Worm (Caenorhabditis elegans): ENCODE results near the gene C26E6.12.

The C26E6.12 gene

DNA sequence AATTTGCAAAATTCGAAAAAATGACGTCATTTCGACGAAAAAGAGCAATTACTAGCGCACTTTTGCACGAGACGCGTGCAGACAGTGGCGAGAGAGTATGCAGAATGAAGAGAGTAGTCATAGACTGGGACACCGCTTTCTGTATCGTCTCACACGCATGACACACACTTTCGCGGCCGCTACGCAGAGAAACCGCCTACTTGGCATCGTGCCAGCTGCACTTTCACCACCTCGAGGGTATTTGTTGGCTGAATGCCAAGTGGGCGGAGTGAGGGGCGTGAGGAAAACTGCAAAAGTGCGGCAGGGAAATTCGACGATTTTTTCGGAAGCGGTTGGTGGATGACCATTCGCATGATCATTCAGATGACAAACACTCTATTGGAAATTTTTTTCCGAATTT is 32.3 kb downstream of the C26E6.12 start (continued):
- TF ChIP-seq elt-3 (tag; optimal IDR thresholded peaks at IDR 0.05) (no peak), ZK546.5 (tag; optimal IDR thresholded peaks at IDR 0.05) (peak; percentile 88)

DNA sequence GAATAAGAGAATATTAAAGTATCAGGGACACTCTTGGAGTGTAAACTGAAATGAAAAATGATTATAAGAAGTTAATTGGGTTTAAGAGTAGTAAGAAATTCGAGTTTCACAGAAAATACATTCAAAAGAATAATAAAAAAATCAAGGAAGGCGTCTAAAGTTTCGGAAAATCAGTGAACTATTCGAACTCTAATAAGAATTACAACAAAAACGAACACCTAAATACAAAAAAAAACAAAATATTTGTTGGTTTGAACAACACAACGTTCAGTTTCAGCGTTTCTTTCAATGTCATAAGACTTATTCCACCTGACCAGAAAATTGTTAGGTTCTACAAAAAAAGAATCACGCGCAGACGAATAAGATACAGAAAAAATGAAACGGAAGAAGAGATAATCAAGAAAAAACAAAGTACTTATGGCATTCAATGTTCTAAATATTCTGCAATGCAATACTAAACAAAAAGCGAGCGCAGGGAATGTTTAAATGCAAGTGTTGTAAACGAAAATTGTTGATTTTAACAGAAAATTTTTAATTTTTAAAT is 32.9 kb downstream of the C26E6.12 start, which contains the start of gene nhl-2:
Gene nhl-2, minus strand, starts transcription at position 51 of the 544 bp plus-strand sequence.
- TF ChIP-seq gmeb-1 (tag; optimal IDR thresholded peaks at IDR 0.05) (no peak), skn-1 (tag; optimal IDR thresholded peaks at IDR 0.05) (no peak), lsy-2 (tag; optimal IDR thresholded peaks at IDR 0.05) (no peak)

DNA sequence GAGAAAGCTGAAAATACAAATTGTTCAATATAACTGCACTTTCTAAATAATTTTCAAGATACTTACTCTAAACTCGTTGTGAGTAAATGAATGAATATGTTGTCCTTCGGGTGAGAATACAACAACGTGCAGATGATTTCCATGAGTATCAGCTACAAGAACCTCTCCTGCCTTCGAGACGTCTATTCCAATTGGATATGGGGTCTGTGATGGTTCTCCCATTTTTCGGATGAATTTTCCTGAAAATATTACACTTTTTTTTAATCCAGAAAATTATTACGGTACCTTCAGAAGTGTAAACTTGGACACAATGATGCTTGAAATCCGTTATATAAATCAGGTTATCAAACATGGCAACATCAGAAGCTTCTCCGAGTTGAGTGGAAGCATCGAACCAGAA is 36.7 kb downstream of the C26E6.12 start:
- TF ChIP-seq nhr-6 (tag; optimal IDR thresholded peaks at IDR 0.05) (no peak), crh-2 (tag; optimal IDR thresholded peaks at IDR 0.05) (no peak), peb-1 (tag; optimal IDR thresholded peaks at IDR 0.05) (no peak), lin-13 (GFP tag; optimal IDR thresholded peaks at IDR 0.05) (no peak), nhr-25 (tag; optimal IDR thresholded peaks at IDR 0.05) (no peak)

DNA sequence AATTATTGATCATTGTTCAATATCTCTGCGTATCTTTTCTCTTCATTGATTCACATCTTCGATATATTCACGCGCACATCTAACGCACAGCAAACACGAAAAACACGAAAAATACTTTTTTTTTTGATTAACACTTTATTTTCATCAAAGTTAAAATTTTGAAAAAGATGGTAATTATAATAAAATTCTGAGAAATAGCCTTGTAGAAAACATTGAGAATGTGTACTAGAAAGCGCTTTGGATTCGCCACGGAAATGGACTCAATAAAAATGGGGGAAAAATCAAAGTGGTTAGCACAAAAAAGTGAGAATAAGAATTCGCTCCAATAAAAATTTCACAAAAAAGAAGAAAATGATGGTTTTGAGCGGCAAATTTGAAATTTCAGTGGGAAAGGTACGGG is 38.5 kb downstream of the C26E6.12 start, which contains the start of gene F26F4.6:
Gene F26F4.6, minus strand, starts transcription at position 101 of the 400 bp plus-strand sequence.
- TF ChIP-seq sma-3 (GFP tag; optimal IDR thresholded peaks at IDR 0.05) (no peak), nhr-6 (tag; optimal IDR thresholded peaks at IDR 0.05) (no peak), lsy-2 (tag; optimal IDR thresholded peaks at IDR 0.05) (no peak), ceh-16 (tag; optimal IDR thresholded peaks at IDR 0.05) (no peak), nhr-77 (tag; optimal IDR thresholded peaks at IDR 0.05) (no peak), sem-4 (tag; optimal IDR thresholded peaks at IDR 0.05) (no peak), R02D3.7 (tag; optimal IDR thresholded peaks at IDR 0.05) (no peak), lin-39 (tag; optimal IDR thresholded peaks at IDR 0.05) (no peak), gmeb-1 (tag; optimal IDR thresholded peaks at IDR 0.05) (no peak), nhr-10 (tag; optimal IDR thresholded peaks at IDR 0.05) (no peak)

DNA sequence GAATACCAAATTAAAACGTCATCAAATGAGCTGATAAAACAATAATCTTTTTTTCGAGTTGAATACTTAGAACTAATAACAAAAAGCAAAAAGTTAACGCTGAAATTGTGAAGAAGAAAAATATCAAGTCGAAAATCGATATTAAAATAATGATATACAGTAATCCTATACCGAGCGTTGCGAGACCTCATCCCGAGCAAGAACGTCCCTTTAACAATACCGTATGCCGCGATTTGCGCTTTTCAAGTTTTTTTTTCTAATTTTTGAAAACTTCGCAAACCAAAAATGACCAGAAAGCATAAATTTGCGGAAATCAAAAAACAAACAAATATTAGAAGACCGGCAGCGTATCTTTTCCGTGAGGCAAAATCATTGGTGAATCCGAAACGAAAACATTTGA is 41.1 kb downstream of the C26E6.12 start, which contains the start of gene F26F4.5:
Gene F26F4.5, minus strand, starts transcription at position 256 of the 400 bp plus-strand sequence.
- TF ChIP-seq nhr-10 (tag; optimal IDR thresholded peaks at IDR 0.05) = no peak
- TF ChIP-seq ztf-1 (GFP tag; conservative IDR thresholded peaks at IDR 0.05) = no peak
- no peak for TF ChIP-seq sma-3 (GFP tag; optimal IDR thresholded peaks at IDR 0.05)
- no peak for TF ChIP-seq ceh-16 (tag; optimal IDR thresholded peaks at IDR 0.05)
- no peak for TF ChIP-seq ZK546.5 (tag; optimal IDR thresholded peaks at IDR 0.05)
- no peak for TF ChIP-seq C34F6.9 (tag; optimal IDR thresholded peaks at IDR 0.05)
- no peak for TF ChIP-seq ztf-4 (tag; optimal IDR thresholded peaks at IDR 0.05)
- TF ChIP-seq nhr-23 (tag; optimal IDR thresholded peaks at IDR 0.05) = no peak
- no peak for TF ChIP-seq unc-55 (GFP tag; optimal IDR thresholded peaks at IDR 0.05)

DNA sequence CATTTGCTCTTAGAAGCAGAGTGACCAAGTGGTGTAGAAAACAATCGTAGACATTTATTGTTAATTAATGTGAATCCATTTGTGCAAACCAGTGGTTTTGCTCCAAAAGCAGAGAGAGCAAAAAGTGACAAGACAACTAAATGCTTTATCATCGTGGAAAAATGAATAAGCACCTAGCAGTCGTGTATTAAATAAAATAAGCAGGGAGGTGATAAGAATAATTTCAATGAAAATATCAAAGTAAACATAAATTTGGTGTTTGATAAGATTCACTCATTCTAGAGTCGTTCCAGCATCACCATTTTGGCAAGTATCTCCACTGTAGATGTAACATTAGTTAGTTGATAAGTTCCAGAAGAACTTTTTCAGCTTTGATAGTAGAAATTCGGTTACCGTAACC is 44.8 kb downstream of the C26E6.12 start, which contains the start of gene clec-6:
Gene clec-6, minus strand, starts transcription at position 154 of the 400 bp plus-strand sequence.
- TF ChIP-seq fos-1 (tag; optimal IDR thresholded peaks at IDR 0.05) = peak; percentile 84
- TF ChIP-seq nhr-6 (tag; optimal IDR thresholded peaks at IDR 0.05) = no peak

DNA sequence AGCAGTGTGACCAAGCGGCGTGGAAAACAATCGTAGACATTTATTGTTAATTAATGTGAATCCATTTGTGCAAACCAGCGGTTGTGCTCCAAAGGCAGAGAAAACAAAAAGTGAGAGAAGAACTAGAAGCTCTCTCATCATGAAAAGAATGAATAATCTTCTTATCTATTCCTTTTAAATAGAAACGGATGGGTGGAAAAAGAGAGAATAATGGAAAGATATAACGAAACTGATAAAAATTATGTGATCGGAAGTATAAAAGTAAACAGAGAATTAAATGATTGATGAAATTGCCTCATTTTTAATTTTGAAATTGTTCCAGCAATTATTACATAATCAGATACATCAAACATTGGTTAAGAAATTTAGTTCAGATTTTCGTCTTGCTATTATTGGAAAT is 48.6 kb downstream of the C26E6.12 start, which contains the start of gene clec-5:
Gene clec-5, minus strand, starts transcription at position 178 of the 400 bp plus-strand sequence.
- TF ChIP-seq ztf-11 (tag; optimal IDR thresholded peaks at IDR 0.05) (no peak), unc-39 (tag; optimal IDR thresholded peaks at IDR 0.05) (no peak), nhr-23 (tag; optimal IDR thresholded peaks at IDR 0.05) (no peak), fos-1 (tag; optimal IDR thresholded peaks at IDR 0.05) (peak; percentile 77), sma-9 (GFP tag; optimal IDR thresholded peaks at IDR 0.05) (no peak), sma-9 (tag; optimal IDR thresholded peaks at IDR 0.05) (no peak)

DNA sequence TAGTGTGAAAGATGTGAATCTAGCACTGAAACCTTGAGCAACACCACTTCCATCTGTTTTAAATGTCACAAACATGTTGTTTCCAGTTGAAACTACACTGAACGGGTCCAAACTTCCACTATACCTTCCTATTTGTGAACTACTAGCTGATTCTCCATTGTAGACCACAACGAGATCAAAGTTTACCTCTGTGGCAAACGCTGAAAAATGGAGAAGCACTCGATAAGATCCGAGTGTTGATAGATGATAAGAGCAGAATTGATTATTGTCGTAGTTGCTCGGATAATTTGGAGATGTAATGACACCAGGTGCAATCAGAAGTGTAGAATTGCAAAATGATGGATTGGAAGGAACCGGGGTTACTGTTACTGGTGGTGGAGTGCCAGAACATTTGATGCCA is 50.1 kb downstream of the C26E6.12 start:
- peak; percentile 24 for TF ChIP-seq fos-1 (tag; optimal IDR thresholded peaks at IDR 0.05)
- TF ChIP-seq nhr-12 (tag; optimal IDR thresholded peaks at IDR 0.05) = no peak
- no peak for TF ChIP-seq egl-27 (tag; optimal IDR thresholded peaks at IDR 0.05)
